Fruit fly (Drosophila melanogaster): ENCODE measurements around the gene CG3528.
A peak's percentile ranks its signal among the peaks of the same experiment; 100 is the strongest.

The CG3528 gene

DNA sequence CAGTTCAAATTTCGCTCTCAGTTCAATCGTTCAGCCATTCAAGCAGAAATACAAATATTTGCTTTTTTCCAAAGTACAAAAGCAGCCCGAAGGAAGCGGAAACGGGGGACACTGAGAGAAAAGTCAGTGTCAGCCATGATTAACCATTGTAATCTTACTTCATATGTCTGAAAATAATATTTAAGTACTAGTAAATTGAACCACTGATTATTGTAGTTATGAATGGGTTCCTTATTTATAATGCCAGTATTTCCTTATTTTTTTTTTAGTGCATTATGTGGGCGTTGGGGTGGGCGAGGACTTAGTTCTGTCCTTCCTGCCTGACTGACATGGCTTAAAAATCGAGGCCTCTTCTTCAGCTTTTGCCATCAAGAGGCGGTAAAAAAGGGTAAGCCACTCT, 16.0 kb downstream of the CG3528 start (continued):
- TF ChIP-seq Ets65A (GFP tag) (no peak), CG16779 (GFP tag; IDR thresholded peaks at IDR 0.05) (no peak), CG10147 (GFP tag; optimal IDR thresholded peaks at IDR 0.05) (peak; percentile 5), CG14050 (GFP tag; IDR thresholded peaks at IDR 0.05) (0 out of 3 replicates have a peak, but pooled peaks have one; percentile 17), sisA (GFP tag; IDR thresholded peaks at IDR 0.05) (peak; percentile 39; the same call in 1 of the 2 replicates), CG10543 (GFP tag; optimal IDR thresholded peaks at IDR 0.05) (no peak), lab (GFP tag; optimal IDR thresholded peaks at IDR 0.05) (peak; percentile 57), CG14014 (GFP tag; IDR thresholded peaks at IDR 0.05) (0 out of 2 replicates have a peak, but pooled peaks have one; percentile 36), vvl (GFP tag; IDR thresholded peaks at IDR 0.05) (peak; percentile 11; the same call in 1 of the 2 replicates), Hsf (GFP tag; optimal IDR thresholded peaks at IDR 0.05) (peak; percentile 6), Hmx (GFP tag; optimal IDR thresholded peaks at IDR 0.05) (no peak), CG2120 (GFP tag; optimal IDR thresholded peaks at IDR 0.05) (peak; percentile 63), NfI (GFP tag; optimal IDR thresholded peaks at IDR 0.05) (peak; percentile 11), CG4282 (GFP tag; optimal IDR thresholded peaks at IDR 0.05) (no peak), lilli (GFP tag; optimal IDR thresholded peaks at IDR 0.05) (peak; percentile 29), CG15073 (GFP tag; optimal IDR thresholded peaks at IDR 0.05) (no peak), rib (GFP tag; IDR thresholded peaks at IDR 0.05) (no peak), Hr51 (GFP tag; optimal IDR thresholded peaks at IDR 0.05) (peak in 1 of 2 experiments; percentile 22), CG12769 (tag; optimal IDR thresholded peaks at IDR 0.05) (peak; percentile 11)

DNA sequence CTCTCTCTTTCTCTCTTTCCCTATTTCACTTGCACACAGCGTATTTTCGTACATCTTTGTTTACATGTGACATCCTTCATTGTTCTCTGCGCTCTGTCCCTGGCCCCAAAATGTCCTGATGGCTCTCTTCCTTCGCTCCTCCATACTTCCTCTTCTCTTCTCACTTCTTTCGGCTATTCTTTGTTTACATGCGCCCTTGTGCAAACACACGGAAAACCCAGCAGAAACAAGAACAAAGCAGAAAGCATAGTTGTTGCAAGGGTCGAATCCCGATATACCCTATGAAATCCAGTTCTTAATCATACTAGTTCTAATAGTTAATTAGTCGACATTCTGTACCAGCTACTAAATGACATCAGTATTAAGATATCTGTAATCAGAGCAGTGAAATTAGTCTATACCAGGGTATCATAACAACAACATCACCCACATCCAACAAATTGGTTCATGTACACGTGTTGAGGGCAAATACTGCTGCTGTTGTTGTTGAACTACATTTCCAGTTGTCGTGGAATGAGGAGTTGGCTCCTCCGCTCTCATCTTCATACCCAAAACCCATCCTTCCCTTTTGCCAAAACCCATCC, 23.2 kb downstream of the CG3528 start:
- TF ChIP-seq Jarid2 (GFP tag; optimal IDR thresholded peaks at IDR 0.05) = peak; percentile 14
- no peak for TF ChIP-seq Ravus (GFP tag; IDR thresholded peaks at IDR 0.05)
- TF ChIP-seq CG3726 (GFP tag; IDR thresholded peaks at IDR 0.05) = 0 out of 3 replicates have a peak, but pooled peaks have one; percentile 23
- no peak for TF ChIP-seq eyg (GFP tag; optimal IDR thresholded peaks at IDR 0.05)
- no peak for TF ChIP-seq CG9797 (GFP tag; optimal IDR thresholded peaks at IDR 0.05)
- no peak for TF ChIP-seq CG17361 (GFP tag; IDR thresholded peaks at IDR 0.05)
- no peak for TF ChIP-seq cwo (GFP tag; optimal IDR thresholded peaks at IDR 0.05)
- peak; percentile 17 for TF ChIP-seq CG12236 (GFP tag; optimal IDR thresholded peaks at IDR 0.05)
- no peak for TF ChIP-seq D (optimal IDR thresholded peaks at IDR 0.05)
- peak; percentile 36 for TF ChIP-seq D (GFP tag; optimal IDR thresholded peaks at IDR 0.05)
- TF ChIP-seq ERR (GFP tag; optimal IDR thresholded peaks at IDR 0.05) = no peak
- TF ChIP-seq CG34376 (GFP tag; optimal IDR thresholded peaks at IDR 0.05) = no peak
- TF ChIP-seq CG10565 (GFP tag; optimal IDR thresholded peaks at IDR 0.05) = no peak
- no peak for TF ChIP-seq chm (GFP tag; IDR thresholded peaks at IDR 0.05)
- no peak for TF ChIP-seq Hr78 (GFP tag; optimal IDR thresholded peaks at IDR 0.05)
- TF ChIP-seq CG1647 (GFP tag; optimal IDR thresholded peaks at IDR 0.05) = peak; percentile 37
- no peak for TF ChIP-seq CG17802 (tag; optimal IDR thresholded peaks at IDR 0.05)
- TF ChIP-seq Nf-YB (GFP tag; optimal IDR thresholded peaks at IDR 0.05) = no peak
- peak; percentile 8 for TF ChIP-seq nmo (GFP tag; optimal IDR thresholded peaks at IDR 0.05)
- no peak for TF ChIP-seq Side (GFP tag; optimal IDR thresholded peaks at IDR 0.05)
- no peak for TF ChIP-seq tll (GFP tag; optimal IDR thresholded peaks at IDR 0.05)
- TF ChIP-seq CG16863 (GFP tag; optimal IDR thresholded peaks at IDR 0.05) = no peak
- no peak for TF ChIP-seq MBD-R2 (GFP tag; IDR thresholded peaks at IDR 0.05)
- no peak for TF ChIP-seq CG12769 (tag; optimal IDR thresholded peaks at IDR 0.05)
- TF ChIP-seq CG10274 (GFP tag; optimal IDR thresholded peaks at IDR 0.05) = no peak
- TF ChIP-seq Rfx (GFP tag; IDR thresholded peaks at IDR 0.05) = peak; percentile 10; the same call in 1 of the 2 replicates
- no peak for TF ChIP-seq CG2712 (tag; optimal IDR thresholded peaks at IDR 0.05)
- no peak for TF ChIP-seq cas (GFP tag; IDR thresholded peaks at IDR 0.05)
- no peak for TF ChIP-seq bbx (GFP tag; IDR thresholded peaks at IDR 0.05; ENCODE audit: partially characterized antibody)
- no peak for TF ChIP-seq CG15269 (tag; optimal IDR thresholded peaks at IDR 0.05)
- TF ChIP-seq CG10462 (GFP tag; optimal IDR thresholded peaks at IDR 0.05) = no peak
- no peak for TF ChIP-seq p53 (GFP tag; optimal IDR thresholded peaks at IDR 0.05)

Measured in whole organism, embryonic.